Fruit fly (Drosophila melanogaster) whole organism, embryonic: ENCODE measurements around the gene CG10694.

Source experiments
- Abd-B ChIP-seq: fragments of 200-800 bp; sonication (Bioruptor generic); optimal IDR thresholded peaks from 2 replicates; lab custom pipeline; 2018; ENCODE audit warnings: missing biosample characterization, mild to moderate bottlenecking, missing genetic modification characterization, moderate library complexity
- Adf1 ChIP-seq: fragments of 200-800 bp; sonication (Bioruptor generic); IDR thresholded peaks from 2 replicates; pipeline ENCODE4 v1.3.6; 2022; ENCODE audit warnings: missing biosample characterization, missing genetic modification characterization
- CG10366 ChIP-seq: fragments of 200-800 bp; sonication (Bioruptor generic); IDR thresholded peaks from 2 replicates; pipeline ENCODE4 v1.3.6; 2022; ENCODE audit warnings: missing biosample characterization, missing genetic modification characterization
- CG11504 ChIP-seq: fragments of 200-800 bp; sonication (Bioruptor generic); optimal IDR thresholded peaks from 3 replicates; lab custom pipeline; 2019; ENCODE audit warnings: missing biosample characterization, mild to moderate bottlenecking, missing genetic modification characterization, moderate library complexity
- CG12219 ChIP-seq: fragments of 200-800 bp; sonication (Bioruptor generic); optimal IDR thresholded peaks from 3 replicates; lab custom pipeline; 2018; ENCODE audit warnings: missing biosample characterization, mild to moderate bottlenecking, missing genetic modification characterization
- CG14667 ChIP-seq: fragments of 200-800 bp; sonication (Bioruptor generic); IDR thresholded peaks from 2 replicates; pipeline ENCODE4 v1.3.6; 2022; ENCODE audit warnings: missing biosample characterization, missing genetic modification characterization
- CG14710 ChIP-seq: fragments of 200-800 bp; sonication (Bioruptor generic); optimal IDR thresholded peaks from 3 replicates; lab custom pipeline; 2019; ENCODE audit warnings: missing biosample characterization, mild to moderate bottlenecking, missing genetic modification characterization, moderate library complexity
- CG15011 ChIP-seq: fragments of 200-800 bp; sonication (Bioruptor generic); optimal IDR thresholded peaks from 3 replicates; lab custom pipeline; 2018; ENCODE audit warnings: missing biosample characterization, mild to moderate bottlenecking, missing genetic modification characterization
- CG16779 ChIP-seq: fragments of 200-800 bp; sonication (Bioruptor generic); IDR thresholded peaks from 2 replicates; pipeline ENCODE4 v1.3.6; 2022; ENCODE audit warnings: missing biosample characterization, missing genetic modification characterization
- CG16813 ChIP-seq: fragments of 200-800 bp; sonication (Bioruptor generic); IDR thresholded peaks from 3 replicates; pipeline ENCODE4 v1.3.6; 2022; ENCODE audit warnings: missing biosample characterization, missing genetic modification characterization; ENCODE audit not compliant: partially characterized antibody
- CG17328 ChIP-seq: fragments of 200-800 bp; sonication (Bioruptor generic); IDR thresholded peaks from 2 replicates; pipeline ENCODE4 v1.3.6; 2022; ENCODE audit warnings: missing biosample characterization, missing genetic modification characterization
- CG17612 ChIP-seq: fragments of 200-800 bp; sonication (Bioruptor generic); IDR thresholded peaks from 2 replicates; pipeline ENCODE4 v1.3.6; 2022; ENCODE audit warnings: missing biosample characterization, missing genetic modification characterization
- CG30403 ChIP-seq: fragments of 200-800 bp; sonication (Bioruptor generic); optimal IDR thresholded peaks from 3 replicates; lab custom pipeline; 2016; ENCODE audit warnings: missing biosample characterization, missing genetic modification characterization
- CG30431 ChIP-seq: fragments of 200-800 bp; sonication (Bioruptor generic); optimal IDR thresholded peaks from 2 replicates; lab custom pipeline; 2017; ENCODE audit warnings: missing biosample characterization, missing genetic modification characterization
- CG3163 ChIP-seq: fragments of 200-800 bp; sonication (Bioruptor generic); optimal IDR thresholded peaks from 3 replicates; lab custom pipeline; 2016; ENCODE audit warnings: missing biosample characterization, missing genetic modification characterization
- CG32767 ChIP-seq: fragments of 200-800 bp; sonication (Bioruptor generic); IDR thresholded peaks from 2 replicates; pipeline ENCODE4 v1.3.6; 2022; ENCODE audit warnings: missing biosample characterization, missing genetic modification characterization
- CG3726 ChIP-seq: fragments of 200-800 bp; sonication (Bioruptor generic); IDR thresholded peaks from 3 replicates; pipeline ENCODE4, ENCODE4 v1.3.6; 2022; ENCODE audit warnings: missing biosample characterization, missing genetic modification characterization
- CG4328 ChIP-seq: fragments of 200-800 bp; sonication (Bioruptor generic); optimal IDR thresholded peaks from 3 replicates; lab custom pipeline; 2017; ENCODE audit warnings: missing biosample characterization, missing genetic modification reagents, missing genetic modification characterization
- CG4424 ChIP-seq: fragments of 200-800 bp; sonication (Bioruptor generic); optimal IDR thresholded peaks from 3 replicates; lab custom pipeline; 2016; ENCODE audit warnings: missing biosample characterization, missing genetic modification characterization
- CG4730 ChIP-seq: fragments of 200-800 bp; sonication (Bioruptor generic); IDR thresholded peaks from 2 replicates; pipeline ENCODE4 v1.3.6; 2022; ENCODE audit warnings: missing biosample characterization, missing genetic modification characterization
- CG6175 ChIP-seq: fragments of 200-800 bp; sonication (Bioruptor generic); IDR thresholded peaks from 3 replicates; pipeline ENCODE4 v1.3.6; 2022; ENCODE audit warnings: missing biosample characterization, missing genetic modification characterization
- CG6689 ChIP-seq: fragments of 200-800 bp; sonication (Bioruptor generic); IDR thresholded peaks from 2 replicates; pipeline ENCODE4 v1.3.6; 2022; ENCODE audit warnings: missing biosample characterization, missing genetic modification characterization
- CG7271 ChIP-seq: fragments of 200-800 bp; sonication (Bioruptor generic); optimal IDR thresholded peaks from 2 replicates; lab custom pipeline; 2018; ENCODE audit warnings: missing biosample characterization, mild to moderate bottlenecking, missing genetic modification characterization, moderate library complexity
- CG8089 ChIP-seq: fragments of 200-800 bp; sonication (Bioruptor generic); optimal IDR thresholded peaks from 3 replicates; lab custom pipeline; 2016; ENCODE audit warnings: missing biosample characterization, missing genetic modification characterization
- CG9932 ChIP-seq: fragments of 200-800 bp; sonication (Bioruptor generic); IDR thresholded peaks from 2 replicates; pipeline ENCODE4 v1.3.6; 2022; ENCODE audit warnings: missing biosample characterization, missing genetic modification characterization
- Dad ChIP-seq: fragments of 200-800 bp; sonication (Bioruptor generic); optimal IDR thresholded peaks from 3 replicates; lab custom pipeline; 2016; ENCODE audit warnings: missing biosample characterization, missing genetic modification characterization
- Doc2 ChIP-seq: fragments of 200-800 bp; sonication (Bioruptor generic); IDR thresholded peaks from 2 replicates; pipeline ENCODE4 v1.3.6; 2022; ENCODE audit warnings: missing biosample characterization, missing genetic modification characterization
- Dref ChIP-seq: fragments of 200-800 bp; sonication (Bioruptor generic); IDR thresholded peaks from 2 replicates; pipeline ENCODE4 v1.3.6; 2022; ENCODE audit warnings: missing biosample characterization, missing genetic modification characterization
- MESR4 ChIP-seq: fragments of 200-800 bp; sonication (Bioruptor generic); optimal IDR thresholded peaks from 2 replicates; lab custom pipeline; 2018; ENCODE audit warnings: missing biosample characterization, mild to moderate bottlenecking, missing genetic modification characterization, moderate library complexity
- Med ChIP-seq: fragments of 200-800 bp; sonication (Bioruptor generic); peaks from one replicate; lab custom pipeline; 2016; ENCODE audit warnings: missing biosample characterization, missing genetic modification characterization, mild to moderate bottlenecking, inconsistent platforms, moderate library complexity
- Myb ChIP-seq: fragments of 200-800 bp; sonication (Bioruptor generic); optimal IDR thresholded peaks from 2 replicates; lab custom pipeline; 2016; ENCODE audit warnings: missing biosample characterization, missing genetic modification characterization
- Side ChIP-seq: fragments of 200-800 bp; sonication (Bioruptor generic); optimal IDR thresholded peaks from 2 replicates; lab custom pipeline; 2016; ENCODE audit warnings: missing biosample characterization, missing genetic modification characterization
- Vsx1 ChIP-seq: fragments of 200-800 bp; sonication (Bioruptor generic); optimal IDR thresholded peaks from 2 replicates; lab custom pipeline; 2017; ENCODE audit warnings: missing biosample characterization, mild to moderate bottlenecking, missing genetic modification characterization, missing genetic modification reagents
- Xbp1 ChIP-seq: fragments of 200-800 bp; sonication (Bioruptor generic); optimal IDR thresholded peaks from 3 replicates; lab custom pipeline; 2016; ENCODE audit warnings: missing biosample characterization, mild to moderate bottlenecking, missing genetic modification characterization
- amos ChIP-seq: fragments of 200-800 bp; sonication (Bioruptor generic); IDR thresholded peaks from 2 replicates; pipeline ENCODE4 v1.3.6; 2022; ENCODE audit warnings: missing biosample characterization, missing genetic modification characterization; ENCODE audit not compliant: partially characterized antibody
- ase ChIP-seq: fragments of 200-800 bp; sonication (Bioruptor generic); IDR thresholded peaks from 3 replicates; pipeline ENCODE4 v1.3.6; 2022; ENCODE audit warnings: missing biosample characterization, missing genetic modification characterization
- btn ChIP-seq: fragments of 200-800 bp; sonication (Bioruptor generic); optimal IDR thresholded peaks from 2 replicates; lab custom pipeline; 2016; ENCODE audit warnings: missing biosample characterization, missing genetic modification characterization
- chif ChIP-seq, 2 experiments: fragments of 200-800 bp; sonication (Bioruptor generic); optimal IDR thresholded peaks; 3 replicates each; lab custom pipeline; 2016; ENCODE audit warnings: missing biosample characterization in 2 of 2, missing genetic modification characterization in 2 of 2
- dpn ChIP-seq, 2 experiments: fragments of 200-800 bp; sonication (Bioruptor generic); optimal IDR thresholded peaks; 3 replicates each; lab custom pipeline; 2016; ENCODE audit warnings: missing biosample characterization in 2 of 2, missing genetic modification characterization in 2 of 2
- dysf ChIP-seq: fragments of 200-800 bp; sonication (Bioruptor generic); IDR thresholded peaks from 3 replicates; pipeline ENCODE4 v1.3.6; 2022; ENCODE audit warnings: missing biosample characterization, missing genetic modification characterization
- fd64A ChIP-seq: fragments of 200-800 bp; sonication (Bioruptor generic); optimal IDR thresholded peaks from 3 replicates; lab custom pipeline; 2018; ENCODE audit warnings: missing biosample characterization, mild to moderate bottlenecking, missing genetic modification characterization
- fru ChIP-seq: fragments of >200 bp; optimal IDR thresholded peaks from 2 replicates; lab custom pipeline; 2017
- grn ChIP-seq: fragments of 200-800 bp; sonication (Bioruptor generic); optimal IDR thresholded peaks from 3 replicates; lab custom pipeline; 2017; ENCODE audit warnings: missing biosample characterization, missing genetic modification characterization
- kay ChIP-seq: fragments of 200-800 bp; sonication (Bioruptor generic); optimal IDR thresholded peaks from 2 replicates; lab custom pipeline; 2016; ENCODE audit warnings: missing biosample characterization, missing genetic modification characterization
- mld ChIP-seq: fragments of 200-800 bp; sonication (Bioruptor generic); IDR thresholded peaks from 3 replicates; pipeline ENCODE4 v1.3.6; 2022; ENCODE audit warnings: missing biosample characterization, missing genetic modification characterization; ENCODE audit not compliant: partially characterized antibody
- nau ChIP-seq: fragments of 200-800 bp; sonication (Bioruptor generic); optimal IDR thresholded peaks from 3 replicates; lab custom pipeline; 2017; ENCODE audit warnings: missing biosample characterization, mild to moderate bottlenecking, missing genetic modification characterization, missing genetic modification reagents
- pnt ChIP-seq: fragments of 200-800 bp; sonication (Bioruptor generic); optimal IDR thresholded peaks from 3 replicates; lab custom pipeline; 2016; ENCODE audit warnings: missing biosample characterization, missing genetic modification characterization
- schlank ChIP-seq: fragments of 200-800 bp; sonication (Bioruptor generic); optimal IDR thresholded peaks from 2 replicates; lab custom pipeline; 2018; ENCODE audit warnings: missing biosample characterization, mild to moderate bottlenecking, missing genetic modification characterization
- scrt ChIP-seq: fragments of 200-800 bp; sonication (Bioruptor generic); optimal IDR thresholded peaks from 2 replicates; lab custom pipeline; 2018; ENCODE audit warnings: missing biosample characterization, mild to moderate bottlenecking, missing genetic modification characterization, moderate library complexity
- sima ChIP-seq: fragments of 200-800 bp; sonication (Bioruptor generic); optimal IDR thresholded peaks from 2 replicates; lab custom pipeline; 2016; ENCODE audit warnings: missing biosample characterization, missing genetic modification characterization
- slbo ChIP-seq: fragments of 200-800 bp; sonication (Bioruptor generic); IDR thresholded peaks from 2 replicates; pipeline ENCODE4 v1.3.6; 2022; ENCODE audit warnings: missing biosample characterization, missing genetic modification characterization
- z ChIP-seq: fragments of 200-800 bp; sonication (Bioruptor generic); IDR thresholded peaks from 3 replicates; pipeline ENCODE4 v1.3.6; 2022; ENCODE audit warnings: missing biosample characterization, missing genetic modification characterization

Gene CG10694

dm6 chr3R:24106059-24106631, 1.0 kb upstream of the CG10694 start (continued):
- TF ChIP-seq CG9932 (no peak), CG16813 (GFP tag; lab: Robert Waterston, UW) (no peak), Dad (GFP tag; lab: Kevin White, UChicago) (peak; percentile 45), z (GFP tag; lab: Robert Waterston, UW) (no peak), CG17328 (no peak), nau (GFP tag; lab: Kevin White, UChicago) (no peak), Dref (GFP tag; lab: Robert Waterston, UW) (no peak), dysf (GFP tag; lab: Robert Waterston, UW) (no peak), CG14667 (GFP tag; lab: Robert Waterston, UW) (no peak), Adf1 (GFP tag; lab: Robert Waterston, UW) (no peak), Doc2 (no peak), btn (no peak), pnt (GFP tag; lab: Kevin White, UChicago) (no peak), Myb (GFP tag; lab: Kevin White, UChicago) (no peak), CG11504 (tag; lab: Kevin White, UChicago) (peak; percentile 32), Side (GFP tag; lab: Kevin White, UChicago) (peak; percentile 26), CG16779 (GFP tag; lab: Robert Waterston, UW) (no peak), CG30403 (GFP tag; lab: Kevin White, UChicago) (peak; percentile 62), CG7271 (tag; lab: Kevin White, UChicago) (no peak), CG4424 (GFP tag; lab: Kevin White, UChicago) (peak; percentile 44), dpn (GFP tag; optimal IDR thresholded peaks at IDR 0.05; lab: Kevin White, UChicago) (peak; percentile 42 to 59), MESR4 (GFP tag; lab: Kevin White, UChicago) (peak; percentile 36), Abd-B (GFP tag; lab: Kevin White, UChicago) (peak; percentile 21), CG4730 (GFP tag; lab: Robert Waterston, UW) (no peak), mld (GFP tag; lab: Robert Waterston, UW) (no peak), schlank (no peak), Xbp1 (GFP tag; lab: Kevin White, UChicago) (peak; percentile 73), CG32767 (GFP tag; lab: Robert Waterston, UW) (no peak), grn (no peak), sima (GFP tag; lab: Kevin White, UChicago) (no peak), CG17612 (no peak), CG14710 (tag; lab: Kevin White, UChicago) (peak; percentile 17), fru (lab: Kevin White, UChicago) (no peak), CG6689 (GFP tag; lab: Robert Waterston, UW) (no peak), CG6175 (GFP tag; lab: Robert Waterston, UW) (no peak), CG4328 (GFP tag; lab: Kevin White, UChicago) (peak; percentile 37), CG8089 (GFP tag; lab: Kevin White, UChicago) (no peak), slbo (GFP tag; lab: Robert Waterston, UW) (no peak), scrt (GFP tag; lab: Kevin White, UChicago) (no peak), CG30431 (GFP tag; lab: Kevin White, UChicago) (no peak), chif (GFP tag; optimal IDR thresholded peaks at IDR 0.05; lab: Kevin White, UChicago) (peak in 1 of 2 experiments; percentile 9), CG3163 (no peak), Med (GFP tag; lab: Kevin White, UChicago) (peak; percentile 94), ase (GFP tag; lab: Robert Waterston, UW) (no peak), CG10366 (GFP tag; lab: Robert Waterston, UW) (no peak), CG15011 (GFP tag; lab: Kevin White, UChicago) (no peak), amos (GFP tag; lab: Robert Waterston, UW) (no peak), kay (GFP tag; lab: Kevin White, UChicago) (peak; percentile 14), Vsx1 (GFP tag; lab: Kevin White, UChicago) (no peak), fd64A (GFP tag; lab: Kevin White, UChicago) (no peak), CG3726 (GFP tag; lab: Robert Waterston, UW) (no peak), CG12219 (GFP tag; lab: Kevin White, UChicago) (peak; percentile 10)
